Worm (Caenorhabditis elegans) whole organism, early embryonic: ENCODE results near the gene F59C12.4.

Source experiments
- F13C5.2 ChIP-seq: sonication (generic microtip); optimal IDR thresholded peaks from 2 replicates; lab custom pipeline; 2017; ENCODE audit warnings: mild to moderate bottlenecking, missing genetic modification characterization, inconsistent platforms, missing compliant biosample characterization
- aly-1 ChIP-seq: sonication (generic microtip); optimal IDR thresholded peaks from 2 replicates; lab custom pipeline; 2016; ENCODE audit warnings: missing genetic modification characterization, missing compliant biosample characterization
- ama-1 ChIP-seq: fragments of 150-350 bp; optimal IDR thresholded peaks from 2 replicates; lab custom pipeline; 2014
- ets-7 ChIP-seq: sonication (generic microtip); optimal IDR thresholded peaks from 2 replicates; lab custom pipeline; 2016; ENCODE audit warnings: missing genotype, missing genetic modification characterization, missing compliant biosample characterization
- flt-1 ChIP-seq: fragments of 200-800 bp; sonication (Bioruptor generic); IDR thresholded peaks from 2 replicates; pipeline ENCODE4 v1.3.6; 2022; ENCODE audit warnings: missing genetic modification characterization, missing compliant biosample characterization
- hmbx-1 ChIP-seq: sonication (generic microtip); optimal IDR thresholded peaks from 2 replicates; lab custom pipeline; 2016; ENCODE audit warnings: mild to moderate bottlenecking, missing genetic modification characterization, missing compliant biosample characterization
- hnd-1 ChIP-seq: sonication (generic microtip); optimal IDR thresholded peaks from 2 replicates; lab custom pipeline; 2016; ENCODE audit warnings: missing genetic modification characterization, missing compliant biosample characterization
- sea-1 ChIP-seq: fragments of 200-800 bp; sonication (Bioruptor generic); conservative IDR thresholded peaks from 2 replicates; pipeline ENCODE4 v1.3.6; 2022; ENCODE audit warnings: missing genetic modification characterization, missing compliant biosample characterization
- tbx-11 ChIP-seq: fragments of 200-800 bp; sonication (Bioruptor generic); IDR thresholded peaks from 2 replicates; pipeline ENCODE4 v1.3.6; 2022; ENCODE audit warnings: missing genetic modification characterization, missing compliant biosample characterization
- tra-4 ChIP-seq: sonication (generic microtip); optimal IDR thresholded peaks from 2 replicates; lab custom pipeline; 2017; ENCODE audit warnings: missing genetic modification characterization, missing compliant biosample characterization

DNA sequence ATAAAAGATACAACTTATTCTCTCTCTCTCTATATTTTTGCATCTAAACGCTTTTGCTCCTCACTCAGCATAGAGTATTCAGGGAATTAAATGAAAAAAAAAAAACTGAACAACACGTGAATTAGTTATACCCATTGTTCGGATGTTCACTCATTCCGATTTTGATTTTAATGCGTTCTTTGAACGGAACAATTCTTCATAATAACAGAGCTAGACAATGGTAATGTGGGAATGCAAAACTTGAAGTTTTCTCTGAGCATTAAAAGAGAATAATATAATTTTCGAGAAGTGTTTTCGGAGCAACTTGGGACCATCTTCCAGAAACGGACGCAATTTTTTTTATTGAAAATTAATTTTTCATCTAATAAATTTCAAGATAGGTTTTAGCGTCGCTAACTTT is 28.1 kb downstream of the F59C12.4 start:
- no peak for TF ChIP-seq hmbx-1 (tag; lab: Kevin White, UChicago)
- no peak for TF ChIP-seq ama-1 (lab: Kevin White, UChicago)
- TF ChIP-seq tbx-11 (GFP tag; lab: Robert Waterston, UW), result no peak
- TF ChIP-seq hnd-1, result no peak
- TF ChIP-seq sea-1 (GFP tag; lab: Robert Waterston, UW), result no peak
- TF ChIP-seq F13C5.2 (tag; lab: Kevin White, UChicago), result no peak
- TF ChIP-seq ets-7, result no peak
- no peak for TF ChIP-seq aly-1 (tag; lab: Kevin White, UChicago)
- no peak for TF ChIP-seq tra-4
- no peak for TF ChIP-seq flt-1
